Fruit fly (Drosophila melanogaster) whole organism, adult: ENCODE results near the gene CG6770.

Source experiments
- CG11617 ChIP-seq: fragments of 200-800 bp; sonication (Bioruptor generic); optimal IDR thresholded peaks from 2 replicates; lab custom pipeline; 2017; ENCODE audit warnings: mild to moderate bottlenecking, missing biosample characterization, missing genetic modification reagents, missing genetic modification characterization
- CG14711 ChIP-seq: fragments of 200-800 bp; sonication (Bioruptor generic); optimal IDR thresholded peaks from 2 replicates; lab custom pipeline; 2018; ENCODE audit warnings: missing biosample characterization, mild to moderate bottlenecking, missing genetic modification characterization, moderate library complexity
- CG5204 ChIP-seq: fragments of 200-800 bp; sonication (Bioruptor generic); optimal IDR thresholded peaks from 2 replicates; lab custom pipeline; 2016; ENCODE audit warnings: missing biosample characterization, missing genetic modification characterization
- CG7045 ChIP-seq: fragments of 200-800 bp; sonication (Bioruptor generic); optimal IDR thresholded peaks from 2 replicates; lab custom pipeline; 2017; ENCODE audit warnings: missing biosample characterization, mild to moderate bottlenecking, missing genetic modification characterization
- CG7101 ChIP-seq: fragments of 200-800 bp; sonication (Bioruptor generic); optimal IDR thresholded peaks from 2 replicates; lab custom pipeline; 2018; ENCODE audit warnings: missing biosample characterization, mild to moderate bottlenecking, missing genetic modification characterization, moderate library complexity
- Crg-1 ChIP-seq: fragments of 200-800 bp; sonication (Bioruptor generic); optimal IDR thresholded peaks from 2 replicates; lab custom pipeline; 2016; ENCODE audit warnings: missing biosample characterization, missing genetic modification characterization
- Mnt ChIP-seq: fragments of 200-800 bp; sonication (Bioruptor generic); optimal IDR thresholded peaks from 2 replicates; lab custom pipeline; 2016; ENCODE audit warnings: missing biosample characterization, mild to moderate bottlenecking, missing genetic modification characterization
- cic ChIP-seq: fragments of 200-800 bp; sonication (Bioruptor generic); optimal IDR thresholded peaks from 2 replicates; lab custom pipeline; 2017; ENCODE audit warnings: missing biosample characterization, mild to moderate bottlenecking, missing genetic modification characterization, moderate library complexity
- cnc ChIP-seq, 2 experiments: fragments of >200 bp; optimal IDR thresholded peaks; 2 replicates each; lab custom pipeline; 2017
- kay ChIP-seq: fragments of 200-800 bp; sonication (Bioruptor generic); peaks from one replicate; lab custom pipeline; 2016; ENCODE audit warnings: missing biosample characterization, missing genetic modification characterization, borderline replicate concordance
- pad ChIP-seq: fragments of 200-800 bp; sonication (Bioruptor generic); optimal IDR thresholded peaks from 3 replicates; lab custom pipeline; 2017; ENCODE audit warnings: missing biosample characterization, missing genetic modification characterization, mild to moderate bottlenecking, moderate library complexity, missing genetic modification reagents
- tj ChIP-seq: fragments of 200-800 bp; sonication (Bioruptor generic); optimal IDR thresholded peaks from 3 replicates; lab custom pipeline; 2017; ENCODE audit warnings: missing biosample characterization, mild to moderate bottlenecking, missing genetic modification characterization, moderate library complexity
- toe ChIP-seq: fragments of 200-800 bp; sonication (Bioruptor generic); optimal IDR thresholded peaks from 2 replicates; lab custom pipeline; 2016; ENCODE audit warnings: missing biosample characterization, missing genetic modification characterization

DNA sequence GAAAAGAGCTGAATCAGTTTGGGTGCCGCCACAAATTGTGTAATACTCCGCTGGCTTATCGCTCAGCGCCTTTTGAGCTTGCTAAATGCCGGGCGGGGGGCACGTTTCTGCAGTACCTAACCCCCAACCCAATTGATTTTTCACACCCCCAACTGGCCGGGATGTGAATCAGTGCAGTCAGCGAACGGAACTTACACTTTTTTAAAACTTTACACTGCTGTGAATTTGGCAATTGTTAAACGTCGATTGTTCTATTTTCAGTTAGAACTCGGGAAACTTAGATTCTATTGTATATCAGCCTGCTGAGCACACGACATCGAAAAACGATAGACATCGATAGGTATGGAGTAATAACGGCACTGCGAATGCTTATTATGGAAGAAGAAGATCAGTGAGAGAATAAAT is 7.7 kb downstream of the CG6770 start, which contains the start of gene Tom70:
- TF ChIP-seq toe (no peak), CG7101 (tag; lab: Kevin White, UChicago) (no peak), CG14711 (no peak), cnc (optimal IDR thresholded peaks at IDR 0.05; lab: Kevin White, UChicago) (no peak), kay (no peak), cic (no peak), CG7045 (GFP tag; lab: Kevin White, UChicago) (no peak), pad (GFP tag; lab: Kevin White, UChicago) (no peak), Mnt (peak; percentile 81), CG11617 (GFP tag; lab: Kevin White, UChicago) (no peak), CG5204 (GFP tag; lab: Kevin White, UChicago) (no peak), Crg-1 (no peak), tj (GFP tag; lab: Kevin White, UChicago) (no peak)
